Fruit fly (Drosophila melanogaster) whole organism, embryonic: ENCODE data around the gene SmydA-2.
A peak's percentile ranks its signal among the peaks of the same experiment; 100 is the strongest.

Experiments
- Atf-2 ChIP-seq: fragments of 200-800 bp; sonication (Bioruptor generic); optimal IDR thresholded peaks from 2 replicates; lab custom pipeline; 2016; ENCODE audit warnings: missing biosample characterization, missing genetic modification characterization
- B-H2 ChIP-seq: fragments of 200-800 bp; sonication (Bioruptor generic); optimal IDR thresholded peaks from 2 replicates; lab custom pipeline; 2018; ENCODE audit warnings: missing biosample characterization, mild to moderate bottlenecking, missing genetic modification characterization
- CG10431 ChIP-seq: fragments of 200-800 bp; sonication (Bioruptor generic); optimal IDR thresholded peaks from 3 replicates; lab custom pipeline; 2018; ENCODE audit warnings: missing biosample characterization, mild to moderate bottlenecking, missing genetic modification characterization
- CG11093 ChIP-seq: fragments of 200-800 bp; sonication (Bioruptor generic); IDR thresholded peaks from 3 replicates; pipeline ENCODE4 v1.3.6; 2022; ENCODE audit warnings: missing biosample characterization, missing genetic modification characterization
- CG12219 ChIP-seq: fragments of 200-800 bp; sonication (Bioruptor generic); optimal IDR thresholded peaks from 3 replicates; lab custom pipeline; 2018; ENCODE audit warnings: missing biosample characterization, mild to moderate bottlenecking, missing genetic modification characterization
- CG13624 ChIP-seq: fragments of 200-800 bp; sonication (Bioruptor generic); optimal IDR thresholded peaks from 2 replicates; lab custom pipeline; 2016; ENCODE audit warnings: missing biosample characterization, missing genetic modification characterization
- CG15514 ChIP-seq: fragments of 200-800 bp; sonication (Bioruptor generic); optimal IDR thresholded peaks from 3 replicates; lab custom pipeline; 2017; ENCODE audit warnings: missing biosample characterization, missing genetic modification characterization, mild to moderate bottlenecking, moderate library complexity, missing genetic modification reagents
- CG1832 ChIP-seq: fragments of 200-800 bp; sonication (Bioruptor generic); optimal IDR thresholded peaks from 2 replicates; lab custom pipeline; 2017; ENCODE audit warnings: missing biosample characterization, mild to moderate bottlenecking, missing genetic modification characterization, inconsistent platforms
- CG3065 ChIP-seq: fragments of 200-800 bp; sonication (Bioruptor generic); optimal IDR thresholded peaks from 2 replicates; lab custom pipeline; 2016; ENCODE audit warnings: missing biosample characterization, missing genetic modification characterization
- CG32767 ChIP-seq: fragments of 200-800 bp; sonication (Bioruptor generic); IDR thresholded peaks from 2 replicates; pipeline ENCODE4 v1.3.6; 2022; ENCODE audit warnings: missing biosample characterization, missing genetic modification characterization
- CG3281 ChIP-seq: fragments of 200-800 bp; sonication (Bioruptor generic); optimal IDR thresholded peaks from 3 replicates; lab custom pipeline; 2017; ENCODE audit warnings: missing biosample characterization, mild to moderate bottlenecking, missing genetic modification characterization
- CG3838 ChIP-seq: fragments of 200-800 bp; sonication (Bioruptor generic); optimal IDR thresholded peaks from 3 replicates; lab custom pipeline; 2016; ENCODE audit warnings: missing biosample characterization, missing genetic modification characterization
- CG4424 ChIP-seq: fragments of 200-800 bp; sonication (Bioruptor generic); optimal IDR thresholded peaks from 3 replicates; lab custom pipeline; 2016; ENCODE audit warnings: missing biosample characterization, missing genetic modification characterization
- CG5953 ChIP-seq: fragments of 200-800 bp; sonication (Bioruptor generic); IDR thresholded peaks from 2 replicates; pipeline ENCODE4 v1.3.6; 2022; ENCODE audit warnings: missing biosample characterization, missing genetic modification characterization
- CG8281 ChIP-seq: fragments of 200-800 bp; sonication (Bioruptor generic); optimal IDR thresholded peaks from 2 replicates; lab custom pipeline; 2018; ENCODE audit warnings: missing biosample characterization, mild to moderate bottlenecking, missing genetic modification characterization, moderate library complexity
- CG8478 ChIP-seq: fragments of >200 bp; optimal IDR thresholded peaks from 2 replicates; lab custom pipeline; 2018
- CG9727 ChIP-seq: fragments of 200-800 bp; sonication (Bioruptor generic); optimal IDR thresholded peaks from 3 replicates; lab custom pipeline; 2017; ENCODE audit warnings: missing biosample characterization, mild to moderate bottlenecking, missing genetic modification characterization
- CHES-1-like ChIP-seq: fragments of 200-800 bp; sonication (Bioruptor generic); optimal IDR thresholded peaks from 2 replicates; lab custom pipeline; 2016; ENCODE audit warnings: missing biosample characterization, missing genetic modification characterization
- Dp ChIP-seq: fragments of 200-800 bp; sonication (Bioruptor generic); optimal IDR thresholded peaks from 2 replicates; lab custom pipeline; 2018; ENCODE audit warnings: missing biosample characterization, mild to moderate bottlenecking, missing genetic modification characterization, moderate library complexity
- Drgx ChIP-seq: fragments of 200-800 bp; sonication (Bioruptor generic); IDR thresholded peaks from 2 replicates; pipeline ENCODE4 v1.3.6; 2022; ENCODE audit warnings: missing biosample characterization, missing genetic modification characterization
- E2f2 ChIP-seq: fragments of 200-800 bp; sonication (Bioruptor generic); IDR thresholded peaks from 2 replicates; pipeline ENCODE4 v1.3.6; 2022; ENCODE audit warnings: missing biosample characterization, missing genetic modification characterization
- GATAe ChIP-seq: fragments of 200-800 bp; sonication (Bioruptor generic); conservative IDR thresholded peaks from 2 replicates; pipeline ENCODE4 v1.3.6; 2022; ENCODE audit warnings: missing biosample characterization, missing genetic modification characterization
- HLH4C ChIP-seq: fragments of 200-800 bp; sonication (Bioruptor generic); IDR thresholded peaks from 3 replicates; pipeline ENCODE4 v1.3.6; 2022; ENCODE audit warnings: missing biosample characterization, missing genetic modification characterization; ENCODE audit not compliant: partially characterized antibody
- HLH54F ChIP-seq: fragments of 200-800 bp; sonication (Bioruptor generic); optimal IDR thresholded peaks from 3 replicates; lab custom pipeline; 2016; ENCODE audit warnings: missing biosample characterization, missing genetic modification characterization
- Hand ChIP-seq: fragments of 200-800 bp; sonication (Bioruptor generic); optimal IDR thresholded peaks from 2 replicates; lab custom pipeline; 2017; ENCODE audit warnings: mild to moderate bottlenecking, missing biosample characterization, missing genetic modification reagents, missing genetic modification characterization
- Hr78 ChIP-seq, 2 experiments: fragments of 200-800 bp in 1 of 2; fragments of >200 bp in 1 of 2; sonication (Bioruptor generic) in 1 of 2; optimal IDR thresholded peaks; 2 replicates each; lab custom pipeline; 2017 to 2019; ENCODE audit warnings: missing biosample characterization in 2 of 2, missing genetic modification characterization in 2 of 2, mild to moderate bottlenecking in 1 of 2, moderate library complexity in 1 of 2
- NK7.1 ChIP-seq: fragments of 200-800 bp; sonication (Bioruptor generic); optimal IDR thresholded peaks from 3 replicates; lab custom pipeline; 2016; ENCODE audit warnings: missing biosample characterization, missing genetic modification characterization
- Rfx ChIP-seq: fragments of 200-800 bp; sonication (Bioruptor generic); IDR thresholded peaks from 2 replicates; pipeline ENCODE4 v1.3.6; 2022; ENCODE audit warnings: missing biosample characterization, missing genetic modification characterization
- Side ChIP-seq: fragments of 200-800 bp; sonication (Bioruptor generic); optimal IDR thresholded peaks from 2 replicates; lab custom pipeline; 2016; ENCODE audit warnings: missing biosample characterization, missing genetic modification characterization
- Sox100B ChIP-seq: fragments of 200-800 bp; sonication (Bioruptor generic); optimal IDR thresholded peaks from 3 replicates; lab custom pipeline; 2018; ENCODE audit warnings: missing biosample characterization, mild to moderate bottlenecking, missing genetic modification characterization
- Trl ChIP-seq, 3 experiments: fragments of >200 bp in 2 of 3; fragments of 200-800 bp in 1 of 3; sonication (Bioruptor generic) in 1 of 3; optimal IDR thresholded peaks; 2 replicates in 1 of 3; 3 replicates in 2 of 3; lab custom pipeline; 2016 to 2017; ENCODE audit warnings: missing biosample characterization in 1 of 3, missing genetic modification characterization in 1 of 3
- Xbp1 ChIP-seq: fragments of 200-800 bp; sonication (Bioruptor generic); optimal IDR thresholded peaks from 3 replicates; lab custom pipeline; 2016; ENCODE audit warnings: missing biosample characterization, mild to moderate bottlenecking, missing genetic modification characterization
- abd-A ChIP-seq: fragments of 200-800 bp; sonication (Bioruptor generic); optimal IDR thresholded peaks from 3 replicates; lab custom pipeline; 2019; ENCODE audit warnings: missing biosample characterization, mild to moderate bottlenecking, missing genetic modification characterization, moderate library complexity
- cas ChIP-seq: fragments of 200-800 bp; sonication (Bioruptor generic); IDR thresholded peaks from 2 replicates; pipeline ENCODE4 v1.3.6; 2022; ENCODE audit warnings: missing biosample characterization, missing genetic modification characterization
- croc ChIP-seq: fragments of 200-800 bp; sonication (Bioruptor generic); conservative IDR thresholded peaks from 3 replicates; pipeline ENCODE4 v1.3.6; 2022; ENCODE audit warnings: missing biosample characterization, missing genetic modification characterization
- cwo ChIP-seq: fragments of 200-800 bp; sonication (Bioruptor generic); optimal IDR thresholded peaks from 3 replicates; lab custom pipeline; 2017; ENCODE audit warnings: missing biosample characterization, missing genetic modification characterization, mild to moderate bottlenecking, moderate library complexity, missing genetic modification reagents
- dan ChIP-seq: fragments of 200-800 bp; sonication (Bioruptor generic); IDR thresholded peaks from 2 replicates; pipeline ENCODE4 v1.3.6; 2022; ENCODE audit warnings: missing biosample characterization, missing genetic modification characterization
- dmrt99B ChIP-seq: fragments of 200-800 bp; sonication (Bioruptor generic); optimal IDR thresholded peaks from 2 replicates; lab custom pipeline; 2018; ENCODE audit warnings: missing biosample characterization, mild to moderate bottlenecking, missing genetic modification characterization, moderate library complexity
- klu ChIP-seq: fragments of 200-800 bp; sonication (Bioruptor generic); IDR thresholded peaks from 2 replicates; pipeline ENCODE4 v1.3.6; 2022; ENCODE audit warnings: missing biosample characterization, missing genetic modification characterization
- knrl ChIP-seq: fragments of 200-800 bp; sonication (Bioruptor generic); IDR thresholded peaks from 3 replicates; pipeline ENCODE4 v1.3.6; 2022; ENCODE audit warnings: missing biosample characterization, missing genetic modification characterization; ENCODE audit not compliant: partially characterized antibody
- onecut ChIP-seq: fragments of 200-800 bp; sonication (Bioruptor generic); IDR thresholded peaks from 2 replicates; pipeline ENCODE4 v1.3.6; 2022; ENCODE audit warnings: missing biosample characterization, missing genetic modification characterization
- p53 ChIP-seq: fragments of 200-800 bp; sonication (Bioruptor generic); optimal IDR thresholded peaks from 2 replicates; lab custom pipeline; 2016; ENCODE audit warnings: missing biosample characterization, missing genetic modification characterization
- pho ChIP-seq: fragments of 200-800 bp; sonication (Bioruptor generic); optimal IDR thresholded peaks from 2 replicates; lab custom pipeline; 2016; ENCODE audit warnings: missing biosample characterization, missing genetic modification characterization
- pzg ChIP-seq: fragments of 200-800 bp; sonication (Bioruptor generic); optimal IDR thresholded peaks from 3 replicates; lab custom pipeline; 2018; ENCODE audit warnings: missing biosample characterization, mild to moderate bottlenecking, missing genetic modification characterization, moderate library complexity
- run ChIP-seq: fragments of 200-800 bp; sonication (Bioruptor generic); optimal IDR thresholded peaks from 3 replicates; lab custom pipeline; 2018; ENCODE audit warnings: missing biosample characterization, mild to moderate bottlenecking, missing genetic modification characterization
- sna ChIP-seq: fragments of 200-800 bp; sonication (Bioruptor generic); IDR thresholded peaks from 2 replicates; pipeline ENCODE4 v1.3.6; 2022; ENCODE audit warnings: missing biosample characterization, missing genetic modification characterization; ENCODE audit not compliant: partially characterized antibody
- tap ChIP-seq: fragments of 200-800 bp; optimal IDR thresholded peaks from 3 replicates; lab custom pipeline; 2019; ENCODE audit warnings: missing biosample characterization, mild to moderate bottlenecking, missing genetic modification characterization, moderate library complexity
- trem ChIP-seq: fragments of 200-800 bp; optimal IDR thresholded peaks from 3 replicates; lab custom pipeline; 2019; ENCODE audit warnings: missing biosample characterization, mild to moderate bottlenecking, missing genetic modification characterization, moderate library complexity
- zen2 ChIP-seq: fragments of 200-800 bp; sonication (Bioruptor generic); IDR thresholded peaks from 3 replicates; pipeline ENCODE4 v1.3.6; 2022; ENCODE audit warnings: missing biosample characterization, missing genetic modification characterization; ENCODE audit not compliant: partially characterized antibody

SmydA-2 gene

dm6 chr3L:18996774-18997589 is 6.1 kb downstream of the SmydA-2 start (continued):
- TF ChIP-seq GATAe (GFP tag; lab: Robert Waterston, UW) = no peak
- no peak for TF ChIP-seq Side
- TF ChIP-seq CG8281 (tag; lab: Kevin White, UChicago) = no peak
- no peak for TF ChIP-seq klu (GFP tag; lab: Robert Waterston, UW)
- no peak for TF ChIP-seq tap
- no peak for TF ChIP-seq CG3065
- no peak for TF ChIP-seq CG11093 (GFP tag; lab: Robert Waterston, UW)
- no peak for TF ChIP-seq CHES-1-like
- no peak for TF ChIP-seq Dp (GFP tag; lab: Kevin White, UChicago)
- TF ChIP-seq Atf-2 (GFP tag; lab: Kevin White, UChicago) = no peak
- peak; percentile 14 for TF ChIP-seq CG12219 (GFP tag; lab: Kevin White, UChicago)
- peak; percentile 11 for TF ChIP-seq CG10431 (GFP tag; lab: Kevin White, UChicago)
- TF ChIP-seq p53 = no peak
- no peak for TF ChIP-seq NK7.1
- no peak for TF ChIP-seq CG13624 (GFP tag; lab: Kevin White, UChicago)
- TF ChIP-seq croc = no peak
- no peak for TF ChIP-seq pzg (GFP tag; lab: Kevin White, UChicago)
- no peak for TF ChIP-seq CG32767 (GFP tag; lab: Robert Waterston, UW)
- peak; percentile 73 for TF ChIP-seq cwo (GFP tag; lab: Kevin White, UChicago)
- no peak for TF ChIP-seq knrl
- TF ChIP-seq zen2 (GFP tag; lab: Robert Waterston, UW) = no peak
- TF ChIP-seq CG8478 (lab: Kevin White, UChicago) = no peak
- peak; percentile 5; the same call in 1 of the 2 replicates for TF ChIP-seq Drgx (GFP tag; lab: Robert Waterston, UW)
- TF ChIP-seq onecut (GFP tag; lab: Robert Waterston, UW) = no peak
- peak; percentile 29 for TF ChIP-seq B-H2 (GFP tag; lab: Kevin White, UChicago)
- peak; percentile 54 to 82 for TF ChIP-seq Trl (optimal IDR thresholded peaks at IDR 0.05; lab: Kevin White, UChicago)
- TF ChIP-seq Trl (GFP tag; optimal IDR thresholded peaks at IDR 0.05; lab: Kevin White, UChicago) = no peak
- 0 out of 2 replicates have a peak, but pooled peaks have one; percentile 14 for TF ChIP-seq E2f2 (GFP tag; lab: Robert Waterston, UW)
- no peak for TF ChIP-seq pho (GFP tag; lab: Kevin White, UChicago)
- no peak for TF ChIP-seq CG3838
- peak; percentile 6 for TF ChIP-seq CG15514 (GFP tag; lab: Kevin White, UChicago)
- TF ChIP-seq Hr78 (GFP tag; optimal IDR thresholded peaks at IDR 0.05; lab: Kevin White, UChicago) = peak in 1 of 2 experiments; percentile 68
- TF ChIP-seq Xbp1 (GFP tag; lab: Kevin White, UChicago) = no peak
- no peak for TF ChIP-seq dan (GFP tag; lab: Robert Waterston, UW)
- no peak for TF ChIP-seq run (tag; lab: Kevin White, UChicago)
- TF ChIP-seq CG9727 (GFP tag; lab: Kevin White, UChicago) = peak; percentile 65
- TF ChIP-seq HLH4C (GFP tag; lab: Robert Waterston, UW) = no peak
- TF ChIP-seq CG1832 (GFP tag; lab: Kevin White, UChicago) = no peak
- TF ChIP-seq CG5953 = no peak
- TF ChIP-seq Hand (GFP tag; lab: Kevin White, UChicago) = peak; percentile 30
- TF ChIP-seq CG3281 (GFP tag; lab: Kevin White, UChicago) = peak; percentile 65
- TF ChIP-seq Rfx = peak; percentile 27; the same call in 1 of the 2 replicates
- TF ChIP-seq trem (tag; lab: Kevin White, UChicago) = no peak
- no peak for TF ChIP-seq CG4424 (GFP tag; lab: Kevin White, UChicago)
- peak; percentile 53 for TF ChIP-seq dmrt99B (tag; lab: Kevin White, UChicago)
- peak; percentile 59 for TF ChIP-seq abd-A (tag; lab: Kevin White, UChicago)
- TF ChIP-seq cas (GFP tag; lab: Robert Waterston, UW) = no peak
- TF ChIP-seq Sox100B (GFP tag; lab: Kevin White, UChicago) = peak; percentile 60
- TF ChIP-seq sna (GFP tag; lab: Robert Waterston, UW) = no peak
- TF ChIP-seq HLH54F (GFP tag; lab: Kevin White, UChicago) = no peak
